Fruit fly (Drosophila melanogaster): Measurements from ENCODE around the gene CG31457.

- TF ChIP-seq psq (optimal IDR thresholded peaks at IDR 0.05) (no peak), ttk (optimal IDR thresholded peaks at IDR 0.05) (no peak)
Observed at dm6 chr3R:23095346-23095745, 32.4 kb downstream of the CG31457 start, which contains the start of gene CG17109.

Measured in Kc167 (cell line).